Fruit fly (Drosophila melanogaster) whole organism, embryonic: Measurements from ENCODE around the gene plx.

Experiments used
- Atf-2 ChIP-seq: fragments of 200-800 bp; sonication (Bioruptor generic); optimal IDR thresholded peaks from 2 replicates; lab custom pipeline; 2016; ENCODE audit warnings: missing biosample characterization, missing genetic modification characterization
- Awh ChIP-seq: fragments of 200-800 bp; sonication (Bioruptor generic); IDR thresholded peaks from 2 replicates; pipeline ENCODE4, ENCODE4 v1.3.6; 2022; ENCODE audit warnings: missing biosample characterization, missing genetic modification characterization
- CG10366 ChIP-seq: fragments of 200-800 bp; sonication (Bioruptor generic); IDR thresholded peaks from 2 replicates; pipeline ENCODE4 v1.3.6; 2022; ENCODE audit warnings: missing biosample characterization, missing genetic modification characterization
- CG10959 ChIP-seq: fragments of 200-800 bp; sonication (Bioruptor generic); IDR thresholded peaks from 2 replicates; pipeline ENCODE4 v1.3.6; 2022; ENCODE audit warnings: missing biosample characterization, missing genetic modification characterization
- CG11696 ChIP-seq: fragments of 200-800 bp; sonication (Bioruptor generic); IDR thresholded peaks from 2 replicates; pipeline ENCODE4 v1.3.6; 2022; ENCODE audit warnings: missing biosample characterization, missing genetic modification characterization
- CG12071 ChIP-seq: fragments of 200-800 bp; sonication (Bioruptor generic); optimal IDR thresholded peaks from 3 replicates; lab custom pipeline; 2018; ENCODE audit warnings: missing biosample characterization, mild to moderate bottlenecking, missing genetic modification characterization
- CG14441 ChIP-seq: fragments of 200-800 bp; sonication (Bioruptor generic); IDR thresholded peaks from 2 replicates; pipeline ENCODE4 v1.3.6; 2022; ENCODE audit warnings: missing biosample characterization, missing genetic modification characterization
- CG14965 ChIP-seq: fragments of 200-800 bp; sonication (Bioruptor generic); optimal IDR thresholded peaks from 2 replicates; lab custom pipeline; 2016; ENCODE audit warnings: missing biosample characterization, missing genetic modification characterization, borderline replicate concordance
- CG15514 ChIP-seq: fragments of 200-800 bp; sonication (Bioruptor generic); optimal IDR thresholded peaks from 3 replicates; lab custom pipeline; 2017; ENCODE audit warnings: missing biosample characterization, missing genetic modification characterization, mild to moderate bottlenecking, moderate library complexity, missing genetic modification reagents
- CG15696 ChIP-seq: fragments of 200-800 bp; sonication (Bioruptor generic); optimal IDR thresholded peaks from 2 replicates; lab custom pipeline; 2019; ENCODE audit warnings: missing biosample characterization, mild to moderate bottlenecking, missing genetic modification characterization, moderate library complexity
- CG16815 ChIP-seq: fragments of 200-800 bp; sonication (Bioruptor generic); optimal IDR thresholded peaks from 3 replicates; lab custom pipeline; 2017; ENCODE audit warnings: missing biosample characterization, mild to moderate bottlenecking, missing genetic modification characterization
- CG30431 ChIP-seq: fragments of 200-800 bp; sonication (Bioruptor generic); optimal IDR thresholded peaks from 2 replicates; lab custom pipeline; 2017; ENCODE audit warnings: missing biosample characterization, missing genetic modification characterization
- CG33213 ChIP-seq: fragments of 200-800 bp; sonication (Bioruptor generic); optimal IDR thresholded peaks from 3 replicates; lab custom pipeline; 2016; ENCODE audit warnings: missing biosample characterization, missing genetic modification characterization
- CG6689 ChIP-seq: fragments of 200-800 bp; sonication (Bioruptor generic); IDR thresholded peaks from 2 replicates; pipeline ENCODE4 v1.3.6; 2022; ENCODE audit warnings: missing biosample characterization, missing genetic modification characterization
- CG6765 ChIP-seq: fragments of 200-800 bp; sonication (Bioruptor generic); optimal IDR thresholded peaks from 3 replicates; lab custom pipeline; 2017; ENCODE audit warnings: missing biosample characterization, mild to moderate bottlenecking, missing genetic modification characterization
- CG7745 ChIP-seq: fragments of 200-800 bp; sonication (Bioruptor generic); optimal IDR thresholded peaks from 2 replicates; lab custom pipeline; 2018; ENCODE audit warnings: missing biosample characterization, mild to moderate bottlenecking, missing genetic modification characterization, moderate library complexity
- CG7839 ChIP-seq: fragments of 200-800 bp; sonication (Bioruptor generic); optimal IDR thresholded peaks from 3 replicates; lab custom pipeline; 2018; ENCODE audit warnings: missing biosample characterization, mild to moderate bottlenecking, missing genetic modification characterization, moderate library complexity
- CG7963 ChIP-seq: fragments of 200-800 bp; sonication (Bioruptor generic); IDR thresholded peaks from 3 replicates; pipeline ENCODE4 v1.3.6; 2022; ENCODE audit warnings: missing biosample characterization, missing genetic modification characterization; ENCODE audit not compliant: partially characterized antibody
- D19A ChIP-seq: fragments of 200-800 bp; optimal IDR thresholded peaks from 3 replicates; lab custom pipeline; 2019; ENCODE audit warnings: missing biosample characterization, mild to moderate bottlenecking, missing genetic modification characterization, moderate library complexity
- Dfd ChIP-seq, 2 experiments: fragments of >200 bp; optimal IDR thresholded peaks; 2 replicates each; lab custom pipeline; 2017; ENCODE audit warnings: missing biosample characterization in 2 of 2, missing genetic modification characterization in 2 of 2
- E2f2 ChIP-seq: fragments of 200-800 bp; sonication (Bioruptor generic); IDR thresholded peaks from 2 replicates; pipeline ENCODE4 v1.3.6; 2022; ENCODE audit warnings: missing biosample characterization, missing genetic modification characterization
- Ets97D ChIP-seq: fragments of 200-800 bp; sonication (Bioruptor generic); optimal IDR thresholded peaks from 3 replicates; lab custom pipeline; 2016; ENCODE audit warnings: missing biosample characterization, missing genetic modification characterization
- HLH4C ChIP-seq: fragments of 200-800 bp; sonication (Bioruptor generic); IDR thresholded peaks from 3 replicates; pipeline ENCODE4 v1.3.6; 2022; ENCODE audit warnings: missing biosample characterization, missing genetic modification characterization; ENCODE audit not compliant: partially characterized antibody
- HLH54F ChIP-seq: fragments of 200-800 bp; sonication (Bioruptor generic); optimal IDR thresholded peaks from 3 replicates; lab custom pipeline; 2016; ENCODE audit warnings: missing biosample characterization, missing genetic modification characterization
- Lpt ChIP-seq: fragments of >200 bp; optimal IDR thresholded peaks from 2 replicates; lab custom pipeline; 2018; ENCODE audit warnings: missing biosample characterization, missing genetic modification characterization
- Mad ChIP-seq: fragments of 200-800 bp; sonication (Bioruptor generic); optimal IDR thresholded peaks from 2 replicates; lab custom pipeline; 2016; ENCODE audit warnings: missing biosample characterization, missing genetic modification characterization
- Med ChIP-seq: fragments of 200-800 bp; sonication (Bioruptor generic); peaks from one replicate; lab custom pipeline; 2016; ENCODE audit warnings: missing biosample characterization, missing genetic modification characterization, mild to moderate bottlenecking, inconsistent platforms, moderate library complexity
- NFAT ChIP-seq: fragments of 200-800 bp; sonication (Bioruptor generic); IDR thresholded peaks from 2 replicates; pipeline ENCODE4 v1.3.6; 2022; ENCODE audit warnings: missing biosample characterization, missing genetic modification characterization
- Nf-YA ChIP-seq: fragments of 200-800 bp; sonication (Bioruptor generic); IDR thresholded peaks from 2 replicates; pipeline ENCODE4 v1.3.6; 2022; ENCODE audit warnings: missing biosample characterization, missing genetic modification characterization
- amos ChIP-seq: fragments of 200-800 bp; sonication (Bioruptor generic); IDR thresholded peaks from 2 replicates; pipeline ENCODE4 v1.3.6; 2022; ENCODE audit warnings: missing biosample characterization, missing genetic modification characterization; ENCODE audit not compliant: partially characterized antibody
- bowl ChIP-seq: fragments of 200-800 bp; sonication (Bioruptor generic); IDR thresholded peaks from 2 replicates; pipeline ENCODE4 v1.3.6; 2022; ENCODE audit warnings: missing biosample characterization, missing genetic modification characterization
- chif ChIP-seq, 2 experiments: fragments of 200-800 bp; sonication (Bioruptor generic); optimal IDR thresholded peaks; 3 replicates each; lab custom pipeline; 2016; ENCODE audit warnings: missing biosample characterization in 2 of 2, missing genetic modification characterization in 2 of 2
- da ChIP-seq: fragments of 200-800 bp; sonication (Bioruptor generic); optimal IDR thresholded peaks from 2 replicates; lab custom pipeline; 2016; ENCODE audit warnings: missing biosample characterization, missing genetic modification characterization
- dati ChIP-seq: fragments of 200-800 bp; sonication (Bioruptor generic); IDR thresholded peaks from 2 replicates; pipeline ENCODE4 v1.3.6; 2022; ENCODE audit warnings: missing biosample characterization, missing genetic modification characterization
- dysf ChIP-seq: fragments of 200-800 bp; sonication (Bioruptor generic); IDR thresholded peaks from 3 replicates; pipeline ENCODE4 v1.3.6; 2022; ENCODE audit warnings: missing biosample characterization, missing genetic modification characterization
- exex ChIP-seq: fragments of 200-800 bp; sonication (Bioruptor generic); optimal IDR thresholded peaks from 4 replicates; lab custom pipeline; 2018; ENCODE audit warnings: missing biosample characterization, mild to moderate bottlenecking, missing genetic modification characterization, moderate library complexity
- lov ChIP-seq, 2 experiments: fragments of 200-800 bp in 1 of 2; fragments of >200 bp in 1 of 2; sonication (Bioruptor generic) in 1 of 2; IDR thresholded peaks in 1 of 2; optimal IDR thresholded peaks in 1 of 2; 2 replicates in 1 of 2; 3 replicates in 1 of 2; pipeline versions ENCODE4 v1.3.6 to Lab custom; 2017 to 2022; ENCODE audit warnings: missing biosample characterization in 1 of 2, missing genetic modification characterization in 1 of 2
- nerfin-1 ChIP-seq: fragments of 200-800 bp; sonication (Bioruptor generic); optimal IDR thresholded peaks from 3 replicates; lab custom pipeline; 2019; ENCODE audit warnings: missing biosample characterization, mild to moderate bottlenecking, missing genetic modification characterization, moderate library complexity
- p53 ChIP-seq: fragments of 200-800 bp; sonication (Bioruptor generic); optimal IDR thresholded peaks from 2 replicates; lab custom pipeline; 2016; ENCODE audit warnings: missing biosample characterization, missing genetic modification characterization
- pfk ChIP-seq: fragments of 200-800 bp; sonication (Bioruptor generic); optimal IDR thresholded peaks from 2 replicates; lab custom pipeline; 2018; ENCODE audit warnings: missing biosample characterization, mild to moderate bottlenecking, missing genetic modification characterization, moderate library complexity
- rib ChIP-seq: fragments of 200-800 bp; sonication (Bioruptor generic); IDR thresholded peaks from 2 replicates; pipeline ENCODE4 v1.3.6; 2022; ENCODE audit warnings: missing biosample characterization, missing genetic modification characterization
- schlank ChIP-seq: fragments of 200-800 bp; sonication (Bioruptor generic); optimal IDR thresholded peaks from 2 replicates; lab custom pipeline; 2018; ENCODE audit warnings: missing biosample characterization, mild to moderate bottlenecking, missing genetic modification characterization
- slp2 ChIP-seq: fragments of 200-800 bp; sonication (Bioruptor generic); optimal IDR thresholded peaks from 2 replicates; lab custom pipeline; 2016; ENCODE audit warnings: missing biosample characterization, missing genetic modification characterization
- sqz ChIP-seq: fragments of 200-800 bp; sonication (Bioruptor generic); optimal IDR thresholded peaks from 3 replicates; lab custom pipeline; 2018; ENCODE audit warnings: missing biosample characterization, mild to moderate bottlenecking, missing genetic modification characterization
- tll ChIP-seq, 2 experiments: fragments of 200-800 bp in 1 of 2; fragments of >200 bp in 1 of 2; sonication (Bioruptor generic) in 1 of 2; optimal IDR thresholded peaks; 2 replicates each; lab custom pipeline; 2017 to 2019; ENCODE audit warnings: missing biosample characterization in 2 of 2, missing genetic modification characterization in 2 of 2, mild to moderate bottlenecking in 1 of 2, moderate library complexity in 1 of 2
- tx ChIP-seq: fragments of 200-800 bp; sonication (Bioruptor generic); optimal IDR thresholded peaks from 2 replicates; lab custom pipeline; 2016; ENCODE audit warnings: missing biosample characterization, missing genetic modification characterization
- unpg ChIP-seq: fragments of 200-800 bp; sonication (Bioruptor generic); optimal IDR thresholded peaks from 3 replicates; lab custom pipeline; 2018; ENCODE audit warnings: missing biosample characterization, mild to moderate bottlenecking, missing genetic modification characterization, moderate library complexity
- z ChIP-seq: fragments of 200-800 bp; sonication (Bioruptor generic); IDR thresholded peaks from 3 replicates; pipeline ENCODE4 v1.3.6; 2022; ENCODE audit warnings: missing biosample characterization, missing genetic modification characterization
- zf30C ChIP-seq: fragments of 200-800 bp; sonication (Bioruptor generic); optimal IDR thresholded peaks from 3 replicates; lab custom pipeline; 2018; ENCODE audit warnings: missing biosample characterization, mild to moderate bottlenecking, missing genetic modification characterization

The plx gene

dm6 chr3R:5682238-5682637 is 3.4 kb upstream of the plx start (continued):
- TF ChIP-seq Med (peak; percentile 8), nerfin-1 (tag; lab: Kevin White, UChicago) (no peak), CG14965 (GFP tag; lab: Kevin White, UChicago) (no peak), CG15696 (tag; lab: Kevin White, UChicago) (peak; percentile 4), CG12071 (GFP tag; lab: Kevin White, UChicago) (no peak), CG10959 (GFP tag; lab: Robert Waterston, UW) (no peak), CG7839 (tag; lab: Kevin White, UChicago) (no peak), unpg (GFP tag; lab: Kevin White, UChicago) (peak; percentile 29), CG16815 (GFP tag; lab: Kevin White, UChicago) (no peak), D19A (tag; lab: Kevin White, UChicago) (no peak), schlank (tag; lab: Kevin White, UChicago) (no peak), zf30C (GFP tag; lab: Kevin White, UChicago) (peak; percentile 44), CG7963 (GFP tag; lab: Robert Waterston, UW) (no peak), dati (no peak), slp2 (no peak), sqz (GFP tag; lab: Kevin White, UChicago) (no peak), p53 (no peak), Ets97D (GFP tag; lab: Kevin White, UChicago) (no peak), chif (GFP tag; optimal IDR thresholded peaks at IDR 0.05; lab: Kevin White, UChicago) (no peak), tll (GFP tag; optimal IDR thresholded peaks at IDR 0.05; lab: Kevin White, UChicago) (no peak), lov (optimal IDR thresholded peaks at IDR 0.05; lab: Kevin White, UChicago) (no peak), lov (GFP tag; IDR thresholded peaks at IDR 0.05; lab: Robert Waterston, UW) (no peak), Awh (GFP tag; lab: Robert Waterston, UW) (no peak), Lpt (GFP tag; lab: Kevin White, UChicago) (no peak)

dm6 chr3R:5682921-5683748 is 2.5 kb upstream of the plx start:
- TF ChIP-seq amos: no peak
- TF ChIP-seq HLH4C (GFP tag; lab: Robert Waterston, UW): no peak
- no peak for TF ChIP-seq E2f2
- TF ChIP-seq z (GFP tag; lab: Robert Waterston, UW): no peak
- no peak for TF ChIP-seq rib (GFP tag; lab: Robert Waterston, UW)
- TF ChIP-seq CG33213 (GFP tag; lab: Kevin White, UChicago): no peak
- peak; percentile 17 for TF ChIP-seq Atf-2
- no peak for TF ChIP-seq exex
- no peak for TF ChIP-seq tx (GFP tag; lab: Kevin White, UChicago)
- TF ChIP-seq CG15514 (GFP tag; lab: Kevin White, UChicago): no peak
- TF ChIP-seq CG7745: no peak
- TF ChIP-seq dysf (GFP tag; lab: Robert Waterston, UW): peak; percentile 61; the same call in 2 of the 3 replicates
- no peak; the same call in 1 of the 2 replicates for TF ChIP-seq CG14441 (GFP tag; lab: Robert Waterston, UW)
- TF ChIP-seq CG11696 (GFP tag; lab: Robert Waterston, UW): no peak
- no peak for TF ChIP-seq bowl
- no peak for TF ChIP-seq Nf-YA (GFP tag; lab: Robert Waterston, UW)
- no peak for TF ChIP-seq pfk
- peak; percentile 14; the same call in 1 of the 2 replicates for TF ChIP-seq CG10366
- TF ChIP-seq CG6689 (GFP tag; lab: Robert Waterston, UW): peak; percentile 48
- no peak for TF ChIP-seq da (GFP tag; lab: Kevin White, UChicago)
- TF ChIP-seq CG6765 (GFP tag; lab: Kevin White, UChicago): no peak
- peak; percentile 23 for TF ChIP-seq Mad
- TF ChIP-seq HLH54F (GFP tag; lab: Kevin White, UChicago): no peak
- no peak for TF ChIP-seq Dfd (GFP tag; optimal IDR thresholded peaks at IDR 0.05; lab: Kevin White, UChicago)
- no peak for TF ChIP-seq CG30431
- TF ChIP-seq NFAT (GFP tag; lab: Robert Waterston, UW): no peak
